Fruit fly (Drosophila melanogaster): ENCODE measurements around the gene Veneno.

- TF ChIP-seq Ets96B (tag; optimal IDR thresholded peaks at IDR 0.05): no peak
- TF ChIP-seq vri (GFP tag; optimal IDR thresholded peaks at IDR 0.05): no peak
- no peak for TF ChIP-seq CG11762 (GFP tag; optimal IDR thresholded peaks at IDR 0.05; ENCODE audit: insufficient read depth)
- no peak for TF ChIP-seq Gug (GFP tag; IDR thresholded peaks at IDR 0.05)
- no peak for TF ChIP-seq spab (GFP tag; optimal IDR thresholded peaks at IDR 0.05)
- TF ChIP-seq achi (GFP tag; optimal IDR thresholded peaks at IDR 0.05): no peak
- TF ChIP-seq Blimp-1 (GFP tag; optimal IDR thresholded peaks at IDR 0.05): no peak
- no peak for TF ChIP-seq Lpt (GFP tag; optimal IDR thresholded peaks at IDR 0.05)
- no peak for TF ChIP-seq OdsH (GFP tag; optimal IDR thresholded peaks at IDR 0.05)
- TF ChIP-seq fd85E (GFP tag; optimal IDR thresholded peaks at IDR 0.05): no peak
- no peak for TF ChIP-seq svp (GFP tag)
Observed at dm6 chr3R:8326884-8327283, 35.5 kb downstream of the Veneno start.
